Worm (Caenorhabditis elegans): ENCODE measurements around the gene clec-258.

Gene clec-258

DNA sequence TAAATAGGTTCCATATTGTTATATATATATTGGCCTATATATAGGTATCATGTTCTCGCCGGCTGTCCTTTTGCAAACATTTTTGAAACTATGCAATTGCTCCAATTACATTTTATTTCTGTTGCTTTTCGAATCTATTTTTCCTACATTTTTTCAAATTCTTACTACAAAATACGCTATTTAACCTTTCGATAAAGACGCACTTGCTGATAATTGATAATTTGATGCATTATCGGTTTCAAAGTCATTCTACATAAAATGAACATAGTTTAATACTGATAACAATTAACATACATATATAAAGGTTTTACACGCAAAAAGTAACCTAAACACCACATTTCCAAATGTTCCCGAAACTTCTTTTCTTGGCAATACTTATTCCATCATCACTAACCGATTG, at the start of gene clec-258:
Gene clec-258, plus strand, starts transcription at position 81 of the 400 bp plus-strand sequence.
- TF ChIP-seq F57C9.4 (tag; optimal IDR thresholded peaks at IDR 0.05) = no peak
- TF ChIP-seq ceh-27 (GFP tag; optimal IDR thresholded peaks at IDR 0.05) = no peak
- TF ChIP-seq F37B4.10 (GFP tag; IDR thresholded peaks at IDR 0.05) = no peak
- no peak for TF ChIP-seq nhr-179 (tag; optimal IDR thresholded peaks at IDR 0.05)
- TF ChIP-seq nfya-1 (tag; optimal IDR thresholded peaks at IDR 0.05; ENCODE audit: borderline replicate concordance, insufficient read depth) = no peak
- TF ChIP-seq gei-17 (GFP tag; optimal IDR thresholded peaks at IDR 0.05) = no peak
- TF ChIP-seq nhr-27 (tag; optimal IDR thresholded peaks at IDR 0.05) = no peak
- peak; percentile 56 for TF ChIP-seq nhr-80 (tag; optimal IDR thresholded peaks at IDR 0.05)
- no peak for TF ChIP-seq bed-1 (GFP tag; IDR thresholded peaks at IDR 0.05)

DNA sequence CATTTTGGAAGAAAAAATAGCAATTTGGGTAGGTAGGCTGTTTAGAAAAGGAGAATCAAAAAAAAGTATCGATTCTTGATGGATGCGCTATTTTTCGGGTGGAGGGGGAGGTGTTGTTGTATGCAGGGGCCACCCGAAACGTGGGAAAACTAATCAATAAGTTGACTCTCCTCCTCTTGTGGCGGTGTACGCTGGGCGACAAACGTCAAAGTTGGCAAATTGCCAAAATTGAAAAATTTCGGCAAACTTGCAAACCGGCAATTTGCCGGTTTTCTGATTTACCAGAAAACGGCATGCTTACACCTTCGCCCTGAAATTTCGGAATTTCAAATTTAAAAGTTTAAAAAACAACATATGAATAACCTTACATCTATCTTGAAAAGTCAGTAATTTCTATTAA, 47.2 kb upstream of the clec-258 start, which contains the start of gene W04E12.2:
Gene W04E12.2, minus strand, starts transcription at position 101 of the 400 bp plus-strand sequence.
- TF ChIP-seq dpff-1 (tag; optimal IDR thresholded peaks at IDR 0.05) = no peak

DNA sequence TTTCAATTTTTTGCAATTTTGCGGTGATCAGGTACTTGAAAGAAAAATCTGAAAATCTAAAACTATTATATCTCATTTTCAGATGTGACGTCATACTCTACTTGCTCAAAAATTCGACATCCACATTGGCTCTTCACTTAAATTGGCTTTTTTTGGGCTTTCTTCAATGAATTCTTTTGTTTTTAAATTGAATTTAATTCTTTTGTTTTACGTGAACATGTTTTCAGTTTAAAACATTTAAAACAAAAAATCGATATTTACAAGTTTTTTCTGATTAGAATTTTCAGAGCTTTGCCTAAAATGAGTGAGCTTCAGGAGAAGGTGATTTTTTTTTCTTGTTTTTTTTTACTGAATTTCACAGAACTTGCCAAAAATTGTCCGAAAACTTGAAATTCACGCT, 46.6 kb upstream of the clec-258 start, which contains the start of gene W04E12.3:
Gene W04E12.3, plus strand, starts transcription at position 301 of the 400 bp plus-strand sequence.
- TF ChIP-seq mel-28 (tag; optimal IDR thresholded peaks at IDR 0.05; ENCODE audit: borderline replicate concordance) (no peak), dox-1 (GFP tag; IDR thresholded peaks at IDR 0.05) (no peak), hsf-1 (GFP tag; IDR thresholded peaks at IDR 0.05) (no peak), die-1 (tag; optimal IDR thresholded peaks at IDR 0.05) (no peak), ets-4 (GFP tag; optimal IDR thresholded peaks at IDR 0.05) (no peak), sea-2 (GFP tag; IDR thresholded peaks at IDR 0.05) (no peak), F10E7.11 (tag; optimal IDR thresholded peaks at IDR 0.05) (no peak), ceh-27 (GFP tag; optimal IDR thresholded peaks at IDR 0.05) (no peak), tbp1 (GFP tag; optimal IDR thresholded peaks at IDR 0.05) (no peak), pha-4 (tag; optimal IDR thresholded peaks at IDR 0.05) (no peak), dpff-1 (tag; optimal IDR thresholded peaks at IDR 0.05) (no peak), zim-3 (tag; optimal IDR thresholded peaks at IDR 0.05) (no peak), dpl-1 (GFP tag; optimal IDR thresholded peaks at IDR 0.05) (no peak), ztf-6 (GFP tag; IDR thresholded peaks at IDR 0.05) (no peak), lsy-27 (tag; optimal IDR thresholded peaks at IDR 0.05; ENCODE audit: borderline replicate concordance, insufficient read depth) (no peak), C06A6.2 (GFP tag; conservative IDR thresholded peaks at IDR 0.05) (no peak), gei-17 (GFP tag; optimal IDR thresholded peaks at IDR 0.05) (no peak)

DNA sequence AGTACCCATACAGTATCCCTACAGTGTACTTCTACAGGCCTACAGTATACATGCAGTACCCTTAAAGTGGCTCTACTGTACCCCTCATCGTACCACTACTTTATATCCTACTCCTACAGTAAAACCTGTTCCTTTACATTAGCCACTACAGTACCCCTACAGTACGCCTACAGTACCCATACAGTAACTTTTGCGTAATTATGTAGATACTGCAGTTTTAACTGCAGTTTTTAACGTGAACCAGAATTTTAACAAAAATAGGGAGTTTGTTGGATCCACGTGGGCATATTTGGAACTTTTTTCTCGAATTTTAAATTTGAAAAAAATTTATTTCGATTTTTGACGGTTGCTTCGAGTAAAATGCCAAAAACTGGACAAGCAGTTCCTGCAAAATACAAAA, 44.9 kb upstream of the clec-258 start, which contains the start of gene W04E12.4:
Gene W04E12.4, plus strand, starts transcription at position 301 of the 400 bp plus-strand sequence.
- no peak for TF ChIP-seq snpc-4 (GFP tag; optimal IDR thresholded peaks at IDR 0.05)
- TF ChIP-seq snpc-4 (tag; optimal IDR thresholded peaks at IDR 0.05) = no peak
- TF ChIP-seq snpc-1.1 (tag; optimal IDR thresholded peaks at IDR 0.05; ENCODE audit: insufficient read depth) = no peak
- TF ChIP-seq pbrm-1 (GFP tag; IDR thresholded peaks at IDR 0.05) = no peak
- no peak for TF ChIP-seq sptf-2 (GFP tag; optimal IDR thresholded peaks at IDR 0.05)
- TF ChIP-seq akir-1 (GFP tag; optimal IDR thresholded peaks at IDR 0.05) = no peak
- no peak for TF ChIP-seq dox-1 (GFP tag; IDR thresholded peaks at IDR 0.05)
- TF ChIP-seq T26A5.8 (tag; optimal IDR thresholded peaks at IDR 0.05) = no peak
- no peak for TF ChIP-seq B0336.3 (GFP tag; IDR thresholded peaks at IDR 0.05)
- no peak for TF ChIP-seq F55B11.4 (tag; optimal IDR thresholded peaks at IDR 0.05; ENCODE audit: borderline replicate concordance, insufficient read depth)
- no peak for TF ChIP-seq ztf-6 (GFP tag; IDR thresholded peaks at IDR 0.05)
- TF ChIP-seq Y53F4B.3 (GFP tag; IDR thresholded peaks at IDR 0.05) = no peak
- TF ChIP-seq let-607 (tag; optimal IDR thresholded peaks at IDR 0.05) = no peak
- TF ChIP-seq madf-10 (tag; optimal IDR thresholded peaks at IDR 0.05) = no peak
- TF ChIP-seq bed-2 (GFP tag; IDR thresholded peaks at IDR 0.05) = no peak
- no peak for TF ChIP-seq madf-6 (GFP tag; IDR thresholded peaks at IDR 0.05)
- no peak for TF ChIP-seq fkh-3 (tag; optimal IDR thresholded peaks at IDR 0.05)
- TF ChIP-seq F10E7.11 (tag; optimal IDR thresholded peaks at IDR 0.05) = no peak
- TF ChIP-seq ama-1 (optimal IDR thresholded peaks at IDR 0.05) = no peak
- TF ChIP-seq ama-1 (GFP tag; optimal IDR thresholded peaks at IDR 0.05) = no peak

All from whole organism, young adult.